Worm (Caenorhabditis elegans) whole organism, mixed stage, embryonic: ENCODE results near the gene C06E4.8.

Experiments used
- blmp-1 ChIP-seq: fragments of 150-350 bp; optimal IDR thresholded peaks from 2 replicates; lab custom pipeline; 2014; ENCODE audit warnings: missing biosample characterization, missing genetic modification characterization
- elt-1 ChIP-seq: sonication (generic microtip); optimal IDR thresholded peaks from 2 replicates; lab custom pipeline; 2017; ENCODE audit warnings: missing genetic modification characterization, mild to moderate bottlenecking, missing compliant biosample characterization, antibody characterized with exemption, moderate library complexity, borderline replicate concordance; ENCODE audit not compliant: insufficient read depth
- flh-1 ChIP-seq: fragments of 200-800 bp; sonication (Bioruptor generic); optimal IDR thresholded peaks from 2 replicates; lab custom pipeline; 2018; ENCODE audit warnings: mild to moderate bottlenecking, missing genetic modification characterization, moderate library complexity, missing compliant biosample characterization
- ham-2 ChIP-seq: fragments of 200-800 bp; sonication (Bioruptor generic); optimal IDR thresholded peaks from 2 replicates; lab custom pipeline; 2018; ENCODE audit warnings: mild to moderate bottlenecking, missing genetic modification characterization, missing compliant biosample characterization
- lin-13 ChIP-seq: fragments of 150-350 bp; optimal IDR thresholded peaks from 2 replicates; lab custom pipeline; 2014; ENCODE audit warnings: missing biosample characterization, missing genetic modification characterization
- nhr-12 ChIP-seq: fragments of 150-350 bp; optimal IDR thresholded peaks from 2 replicates; lab custom pipeline; 2014; ENCODE audit warnings: missing biosample characterization, missing genetic modification characterization
- nhr-237 ChIP-seq: fragments of 150-350 bp; optimal IDR thresholded peaks from 2 replicates; lab custom pipeline; 2014; ENCODE audit warnings: missing biosample characterization, missing genetic modification characterization
- sptf-1 ChIP-seq: sonication (generic microtip); optimal IDR thresholded peaks from 2 replicates; lab custom pipeline; 2017; ENCODE audit warnings: mild to moderate bottlenecking, missing genetic modification characterization, moderate library complexity, missing compliant biosample characterization
- ztf-11 ChIP-seq: fragments of 150-350 bp; optimal IDR thresholded peaks from 2 replicates; lab custom pipeline; 2014; ENCODE audit warnings: missing biosample characterization, missing genetic modification characterization

ce11 chrIV:7332695-7333094, 47.0 kb upstream of the C06E4.8 start, which contains the start of gene ocr-4:
- TF ChIP-seq elt-1 (tag; lab: Kevin White, UChicago) (no peak), lin-13 (tag; lab: Kevin White, UChicago) (no peak), ham-2 (GFP tag; lab: Kevin White, UChicago) (no peak), ztf-11 (no peak), nhr-12 (tag; lab: Kevin White, UChicago) (no peak), blmp-1 (no peak), flh-1 (GFP tag; lab: Kevin White, UChicago) (no peak), nhr-237 (tag; lab: Kevin White, UChicago) (no peak), sptf-1 (tag; lab: Kevin White, UChicago) (no peak)
